Worm (Caenorhabditis elegans): ENCODE data around the gene C47E8.9.
A peak's percentile ranks its signal among the peaks of the same experiment; 100 is the strongest.

C47E8.9 gene

DNA sequence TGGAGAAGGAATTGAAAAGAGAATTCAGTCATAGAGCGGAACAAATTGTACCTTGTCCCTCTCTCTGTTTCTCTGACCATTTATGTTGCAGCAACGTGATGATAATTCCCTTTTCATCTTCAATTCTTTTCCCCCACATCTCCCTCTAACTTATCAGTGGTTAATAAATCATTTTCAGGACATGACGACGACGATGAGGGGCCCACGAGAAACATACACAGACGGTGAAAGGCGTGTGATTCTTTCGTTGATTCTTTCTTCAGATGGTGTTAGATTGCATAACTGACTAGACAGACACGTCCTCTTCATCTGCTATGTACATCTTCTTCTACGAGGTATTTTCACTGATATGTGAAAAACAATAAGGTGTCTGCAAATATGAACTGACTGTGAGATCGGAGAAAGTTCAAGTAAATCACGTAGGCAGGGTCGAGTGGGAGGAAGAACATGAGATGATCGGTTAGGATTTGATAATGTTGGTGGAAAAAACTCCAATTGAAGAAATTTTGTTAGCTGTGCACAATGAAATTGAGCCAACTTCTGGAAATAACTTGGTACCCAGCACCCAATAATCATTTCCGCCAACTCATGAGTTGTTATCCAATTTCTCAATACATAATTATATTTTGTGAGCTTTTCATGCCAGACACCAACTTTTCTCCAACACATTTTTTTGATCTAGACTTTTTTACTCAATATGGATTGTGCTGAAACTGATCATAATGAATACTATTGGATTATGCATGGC is 2.3 kb upstream of the C47E8.9 start, which contains the start of gene srh-17 (continued):
- no peak for TF ChIP-seq mep-1 (tag; optimal IDR thresholded peaks at IDR 0.05)
- TF ChIP-seq xbp-1 (tag; optimal IDR thresholded peaks at IDR 0.05), result no peak
- no peak for TF ChIP-seq dpl-1 (GFP tag; optimal IDR thresholded peaks at IDR 0.05)
- TF ChIP-seq lin-15B (tag; optimal IDR thresholded peaks at IDR 0.05), result no peak
- no peak for TF ChIP-seq mef-2 (tag; optimal IDR thresholded peaks at IDR 0.05)
- no peak for TF ChIP-seq unc-30 (tag; optimal IDR thresholded peaks at IDR 0.05)
- no peak for TF ChIP-seq vab-15 (tag; optimal IDR thresholded peaks at IDR 0.05)

DNA sequence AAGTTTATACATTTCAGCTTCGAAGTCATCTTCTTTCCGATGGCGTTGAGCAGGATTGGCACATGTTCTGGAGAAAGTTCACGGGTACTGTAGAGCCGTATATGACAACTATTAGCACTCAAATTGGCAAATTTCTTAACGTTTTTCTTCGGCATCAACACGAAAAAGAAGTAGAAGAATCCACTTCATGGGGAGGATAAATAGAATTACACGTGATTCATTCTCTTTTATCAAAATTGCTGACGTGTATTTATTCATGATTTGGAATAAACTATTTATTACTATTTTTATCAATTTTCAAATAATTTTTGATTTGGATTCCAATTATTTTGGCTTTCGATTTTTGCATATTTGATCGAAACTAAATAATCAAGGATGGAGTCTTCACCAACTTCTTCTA is 2.6 kb downstream of the C47E8.9 start, which contains the start of gene C47E8.1:
C47E8.1 (plus strand) TSS at position 301 of the 400 bp plus-strand sequence.
- no peak for TF ChIP-seq nhr-11 (tag; optimal IDR thresholded peaks at IDR 0.05)
- no peak for TF ChIP-seq unc-86 (tag; optimal IDR thresholded peaks at IDR 0.05)
- TF ChIP-seq nhr-20 (tag; optimal IDR thresholded peaks at IDR 0.05), result no peak
- no peak for TF ChIP-seq vab-15 (tag; optimal IDR thresholded peaks at IDR 0.05)
- no peak for TF ChIP-seq nhr-77 (tag; optimal IDR thresholded peaks at IDR 0.05)
- TF ChIP-seq sptf-1 (tag; optimal IDR thresholded peaks at IDR 0.05), result no peak
- TF ChIP-seq lin-39 (tag; optimal IDR thresholded peaks at IDR 0.05), result no peak
- TF ChIP-seq sox-4 (tag; optimal IDR thresholded peaks at IDR 0.05), result no peak
- no peak for TF ChIP-seq isw-1 (GFP tag; IDR thresholded peaks at IDR 0.05)
- no peak for TF ChIP-seq mab-9 (GFP tag; IDR thresholded peaks at IDR 0.05)
- no peak for TF ChIP-seq ztf-11 (tag; optimal IDR thresholded peaks at IDR 0.05)

- TF ChIP-seq efl-3 (GFP tag; optimal IDR thresholded peaks at IDR 0.05), result no peak
- TF ChIP-seq hpl-2 (GFP tag; optimal IDR thresholded peaks at IDR 0.05), result no peak
- TF ChIP-seq unc-86 (tag; optimal IDR thresholded peaks at IDR 0.05), result no peak
- no peak for TF ChIP-seq ztf-4 (tag; optimal IDR thresholded peaks at IDR 0.05)
These were observed 15.2 kb downstream of the C47E8.9 start for ce11 chrV:14678298-14678697.

DNA sequence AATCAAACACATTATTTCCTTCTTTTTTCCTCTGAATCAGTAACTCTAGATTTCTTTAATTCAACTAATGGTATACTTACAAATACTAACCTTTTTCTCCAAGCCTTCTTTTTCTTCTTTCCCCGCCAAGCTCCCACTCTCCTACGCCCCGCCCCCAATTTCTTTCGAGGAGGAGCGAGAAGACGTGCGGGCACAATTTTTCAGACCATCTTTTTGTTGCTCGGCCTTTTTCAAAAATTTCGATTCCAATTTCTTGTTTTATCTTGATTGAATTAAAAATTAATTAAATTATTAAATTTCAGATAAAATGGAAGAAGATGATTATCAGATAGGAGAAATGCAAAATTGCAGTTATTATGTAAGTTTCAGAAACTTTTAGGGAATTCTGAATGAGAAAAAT is 16.9 kb downstream of the C47E8.9 start, which contains the start of gene C47E8.3:
C47E8.3 (plus strand) TSS at position 301 of the 400 bp plus-strand sequence.
- TF ChIP-seq ceh-8 (GFP tag; optimal IDR thresholded peaks at IDR 0.05) (no peak), snu-23 (GFP tag; optimal IDR thresholded peaks at IDR 0.05) (no peak), elt-2 (tag; optimal IDR thresholded peaks at IDR 0.05) (no peak), nhr-77 (tag; optimal IDR thresholded peaks at IDR 0.05) (no peak), jun-1 (tag; optimal IDR thresholded peaks at IDR 0.05) (no peak), irx-1 (tag; optimal IDR thresholded peaks at IDR 0.05) (no peak), snpc-4 (tag; optimal IDR thresholded peaks at IDR 0.05) (no peak), lin-39 (tag; optimal IDR thresholded peaks at IDR 0.05) (no peak), alr-1 (tag; optimal IDR thresholded peaks at IDR 0.05; ENCODE audit: borderline replicate concordance) (no peak)

- TF ChIP-seq unc-30 (tag; optimal IDR thresholded peaks at IDR 0.05) (no peak), ama-1 (optimal IDR thresholded peaks at IDR 0.05) (no peak), lin-13 (GFP tag; optimal IDR thresholded peaks at IDR 0.05) (no peak), nhr-85 (tag) (peak; percentile 71), nhr-237 (tag; optimal IDR thresholded peaks at IDR 0.05) (no peak), lir-3 (tag; optimal IDR thresholded peaks at IDR 0.05; ENCODE audit: poor library complexity) (no peak), blmp-1 (tag; optimal IDR thresholded peaks at IDR 0.05) (peak; percentile 58), nhr-84 (tag; optimal IDR thresholded peaks at IDR 0.05) (no peak), hlh-17 (GFP tag; optimal IDR thresholded peaks at IDR 0.05; ENCODE audit: borderline replicate concordance) (no peak), snpc-4 (tag; optimal IDR thresholded peaks at IDR 0.05) (no peak), elt-2 (tag; optimal IDR thresholded peaks at IDR 0.05) (no peak)
These were observed 19.8 kb downstream of the C47E8.9 start for ce11 chrV:14682870-14683269.

All from whole organism, L1 larva.